Worm (Caenorhabditis elegans): ENCODE data around the gene T28A8.8.

T28A8.8 gene

DNA sequence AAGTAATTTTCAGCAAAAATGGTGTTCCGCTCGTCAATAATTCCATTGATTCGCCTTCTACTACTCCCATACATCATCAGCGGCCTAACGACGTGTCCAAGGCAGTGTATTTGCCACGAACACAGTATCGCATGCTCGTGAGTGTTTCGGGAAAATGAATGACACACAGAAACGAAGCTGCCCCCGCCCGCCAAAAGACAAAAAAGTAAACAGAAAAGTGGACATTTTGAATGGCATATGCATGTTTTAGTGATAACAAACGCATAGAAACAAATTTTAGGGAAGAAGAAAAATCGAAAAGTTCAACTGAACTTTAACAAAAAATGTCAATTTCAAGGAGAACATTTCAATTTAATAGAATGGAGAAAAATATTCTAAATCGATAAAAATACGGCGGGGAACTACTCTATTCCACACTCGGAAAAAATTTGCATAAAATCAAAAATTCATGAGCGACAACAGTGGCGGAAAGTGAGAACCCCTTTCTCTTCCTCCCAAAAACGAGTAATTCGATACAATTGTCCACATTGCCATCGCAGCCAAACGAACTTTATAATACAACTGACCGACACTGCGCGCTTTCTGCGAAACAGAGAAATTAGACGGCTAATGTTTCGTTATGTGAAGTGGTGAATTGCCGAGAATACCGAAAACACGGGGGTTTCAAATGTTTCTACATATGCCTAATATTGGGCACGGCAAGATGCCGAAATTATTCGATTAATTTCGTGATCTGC lies 26.1 kb downstream of the T28A8.8 start (continued):
- no peak for TF ChIP-seq zip-2 (tag; optimal IDR thresholded peaks at IDR 0.05)
- TF ChIP-seq duxl-1 (tag; optimal IDR thresholded peaks at IDR 0.05; ENCODE audit: poor library complexity), result no peak
- TF ChIP-seq zag-1 (tag; optimal IDR thresholded peaks at IDR 0.05), result no peak
- no peak for TF ChIP-seq nhr-10 (tag; optimal IDR thresholded peaks at IDR 0.05)
- no peak for TF ChIP-seq skn-1 (tag; optimal IDR thresholded peaks at IDR 0.05)
- no peak for TF ChIP-seq nhr-42 (GFP tag; IDR thresholded peaks at IDR 0.05)
- TF ChIP-seq ces-1 (GFP tag; optimal IDR thresholded peaks at IDR 0.05), result no peak
- TF ChIP-seq ceh-44 (GFP tag; IDR thresholded peaks at IDR 0.05), result no peak
- TF ChIP-seq dmd-9 (GFP tag; IDR thresholded peaks at IDR 0.05), result no peak
- TF ChIP-seq dmd-6 (GFP tag; IDR thresholded peaks at IDR 0.05), result peak; percentile 87
- peak; percentile 39 for TF ChIP-seq pqm-1 (tag; optimal IDR thresholded peaks at IDR 0.05)
- no peak for TF ChIP-seq nhr-11 (tag; optimal IDR thresholded peaks at IDR 0.05)
- TF ChIP-seq set-16 (GFP tag; IDR thresholded peaks at IDR 0.05), result no peak
- TF ChIP-seq unc-62 (GFP tag; optimal IDR thresholded peaks at IDR 0.05 in 1 of 2), result no peak
- no peak for TF ChIP-seq unc-62 (tag; optimal IDR thresholded peaks at IDR 0.05)
- no peak for TF ChIP-seq nhr-77 (tag; optimal IDR thresholded peaks at IDR 0.05)
- peak; percentile 27 for TF ChIP-seq dve-1 (tag; optimal IDR thresholded peaks at IDR 0.05; ENCODE audit: insufficient read depth)
- no peak for TF ChIP-seq spr-3 (GFP tag; optimal IDR thresholded peaks at IDR 0.05)
- 0 out of 2 replicates have a peak, but pooled peaks have one; percentile 50 for TF ChIP-seq tra-1 (GFP tag; IDR thresholded peaks at IDR 0.05)

DNA sequence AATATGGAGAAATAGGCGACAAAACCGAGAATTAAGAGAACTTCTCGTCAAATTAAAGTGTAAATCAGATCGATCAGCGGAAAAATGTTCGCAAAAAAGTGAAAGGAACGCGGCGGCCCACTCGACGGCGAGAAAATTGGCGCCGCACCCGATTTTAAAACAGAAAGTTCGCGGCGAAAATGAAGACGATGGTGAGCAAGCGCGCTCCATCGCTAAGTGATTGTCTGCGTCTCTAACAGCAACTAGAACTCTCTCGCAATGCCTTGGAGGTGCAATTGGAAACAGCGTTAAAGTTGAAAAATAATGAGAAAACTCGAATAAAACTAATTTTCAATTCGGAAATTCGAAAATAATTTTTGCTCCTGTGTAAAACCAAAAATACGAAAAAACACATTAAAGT lies 27.4 kb downstream of the T28A8.8 start:
- TF ChIP-seq egl-27 (tag; optimal IDR thresholded peaks at IDR 0.05) (no peak), nhr-11 (tag; optimal IDR thresholded peaks at IDR 0.05) (peak; percentile 43), zfp-2 (tag; optimal IDR thresholded peaks at IDR 0.05) (no peak), lin-15B (tag; optimal IDR thresholded peaks at IDR 0.05) (no peak), gei-8 (GFP tag; optimal IDR thresholded peaks at IDR 0.05) (no peak), nhr-102 (tag; optimal IDR thresholded peaks at IDR 0.05) (no peak), ceh-28 (tag; optimal IDR thresholded peaks at IDR 0.05) (no peak), unc-39 (tag; optimal IDR thresholded peaks at IDR 0.05) (no peak), unc-130 (GFP tag; optimal IDR thresholded peaks at IDR 0.05) (peak; percentile 12), snpc-1.2 (GFP tag; IDR thresholded peaks at IDR 0.05) (no peak), ceh-62 (tag; optimal IDR thresholded peaks at IDR 0.05) (no peak), ztf-11 (tag; optimal IDR thresholded peaks at IDR 0.05) (no peak), attf-4 (tag; optimal IDR thresholded peaks at IDR 0.05) (no peak), dmd-8 (GFP tag; IDR thresholded peaks at IDR 0.05) (no peak), fkh-10 (GFP tag; optimal IDR thresholded peaks at IDR 0.05) (no peak), zag-1 (tag; optimal IDR thresholded peaks at IDR 0.05) (no peak), hmg-1.1 (GFP tag; IDR thresholded peaks at IDR 0.05) (peak; percentile 85), php-3 (GFP tag; IDR thresholded peaks at IDR 0.05) (no peak), dmd-6 (GFP tag; IDR thresholded peaks at IDR 0.05) (no peak), ZK546.5 (tag; optimal IDR thresholded peaks at IDR 0.05) (no peak), cey-2 (tag; optimal IDR thresholded peaks at IDR 0.05; ENCODE audit: borderline replicate concordance, insufficient read depth) (no peak), ceh-44 (GFP tag; IDR thresholded peaks at IDR 0.05) (no peak), egl-43 (GFP tag; IDR thresholded peaks at IDR 0.05) (peak; percentile 50; the same call in 1 of the 2 replicates), unc-62 (GFP tag; optimal IDR thresholded peaks at IDR 0.05 in 1 of 2) (no peak), unc-62 (tag; optimal IDR thresholded peaks at IDR 0.05) (no peak), sdz-12 (GFP tag; optimal IDR thresholded peaks at IDR 0.05) (no peak), spr-1 (tag; optimal IDR thresholded peaks at IDR 0.05) (no peak), rbr-2 (tag; optimal IDR thresholded peaks at IDR 0.05) (peak; percentile 49), nhr-48 (tag; optimal IDR thresholded peaks at IDR 0.05) (no peak), zfp-3 (GFP tag; conservative IDR thresholded peaks at IDR 0.05) (no peak), lsy-2 (tag; optimal IDR thresholded peaks at IDR 0.05) (peak in 1 of 2 experiments; percentile 59), mdt-29 (GFP tag; IDR thresholded peaks at IDR 0.05) (no peak), nhr-76 (tag; optimal IDR thresholded peaks at IDR 0.05) (no peak), vab-7 (GFP tag; IDR thresholded peaks at IDR 0.05) (no peak; the same call in 1 of the 2 replicates), madf-9 (GFP tag; conservative IDR thresholded peaks at IDR 0.05) (no peak), D1046.2 (GFP tag; IDR thresholded peaks at IDR 0.05) (no peak), ceh-20 (GFP tag; IDR thresholded peaks at IDR 0.05) (peak; percentile 21; the same call in 1 of the 2 replicates)
